Worm (Caenorhabditis elegans) whole organism, L2 larva: Measurements from ENCODE around the gene pro-1.

ENCODE experiments used
- blmp-1 ChIP-seq: sonication (generic microtip); optimal IDR thresholded peaks from 2 replicates; lab custom pipeline; 2017; ENCODE audit warnings: missing genetic modification characterization, mild to moderate bottlenecking, missing compliant biosample characterization, antibody characterized with exemption, moderate library complexity; ENCODE audit not compliant: insufficient read depth
- elt-3 ChIP-seq: sonication (generic microtip); optimal IDR thresholded peaks from 2 replicates; lab custom pipeline; 2017; ENCODE audit warnings: missing biosample characterization, missing genetic modification characterization
- nhr-25 ChIP-seq: fragments of 150-350 bp; sonication (generic microtip); optimal IDR thresholded peaks from 3 replicates; lab custom pipeline; 2014; ENCODE audit warnings: missing biosample characterization, missing genetic modification characterization
- snpc-4 ChIP-seq: fragments of 150-350 bp; optimal IDR thresholded peaks from 2 replicates; lab custom pipeline; 2014; ENCODE audit warnings: missing biosample characterization, missing genetic modification characterization
- zag-1 ChIP-seq: fragments of 150-350 bp; optimal IDR thresholded peaks from 2 replicates; lab custom pipeline; 2014; ENCODE audit warnings: missing biosample characterization, missing genetic modification characterization

DNA sequence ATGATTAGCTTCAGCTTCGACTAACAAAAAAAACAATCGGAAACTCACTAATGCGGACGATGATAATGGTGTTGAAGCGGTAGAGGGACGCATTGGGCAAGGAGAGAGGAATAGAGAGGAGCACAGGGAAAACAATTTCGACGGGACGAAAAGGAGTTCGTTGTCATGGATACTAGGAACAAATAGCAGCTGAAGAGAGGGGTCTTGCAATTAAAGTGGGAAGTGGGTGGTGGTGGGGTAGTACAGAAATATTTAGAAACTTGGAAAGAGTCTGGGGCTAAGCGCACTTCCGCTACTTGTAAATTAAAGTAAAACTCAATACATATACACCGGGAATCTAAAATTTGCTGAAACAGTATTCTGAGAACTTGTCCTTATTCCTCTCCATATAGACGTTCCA lies 32.0 kb downstream of the pro-1 start, which contains the start of gene F59B10.2:
- no peak for TF ChIP-seq snpc-4 (tag; lab: Kevin White, UChicago)
- TF ChIP-seq elt-3 (tag; lab: Kevin White, UChicago) = no peak
- TF ChIP-seq nhr-25 (tag; lab: Kevin White, UChicago) = no peak
- TF ChIP-seq blmp-1 (tag; lab: Kevin White, UChicago) = no peak
- no peak for TF ChIP-seq zag-1
